Fruit fly (Drosophila melanogaster): Measurements from ENCODE around the gene odd.
A peak's percentile ranks its signal among the peaks of the same experiment; 100 is the strongest.

The odd gene

DNA sequence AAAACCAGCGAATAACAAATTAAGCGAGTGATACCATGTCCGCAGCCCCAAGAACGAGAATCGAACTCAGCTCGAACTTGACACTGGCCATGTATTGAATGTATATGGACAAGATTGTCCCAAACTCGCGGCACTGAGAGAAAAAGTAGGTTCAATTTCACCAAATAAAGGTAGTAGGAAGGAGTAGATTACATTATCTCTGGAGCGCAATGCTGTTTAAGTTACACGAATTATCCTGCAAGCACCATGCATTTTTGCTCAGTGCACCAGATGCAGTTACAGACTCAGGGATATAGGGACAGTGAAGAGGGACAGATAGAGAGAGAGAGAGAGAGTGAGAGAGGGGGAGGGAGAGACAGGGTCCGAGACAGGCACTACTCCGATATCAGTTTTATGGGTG lies 12.6 kb downstream of the odd start (continued):
- TF ChIP-seq CG31627 (GFP tag; optimal IDR thresholded peaks at IDR 0.05) (peak; percentile 84), Sox14 (GFP tag; optimal IDR thresholded peaks at IDR 0.05) (peak; percentile 77), topi (GFP tag; optimal IDR thresholded peaks at IDR 0.05) (peak; percentile 80), CG9139 (GFP tag; optimal IDR thresholded peaks at IDR 0.05) (peak; percentile 64), CG10631 (GFP tag; optimal IDR thresholded peaks at IDR 0.05) (peak; percentile 86), CG16779 (tag; optimal IDR thresholded peaks at IDR 0.05) (peak; percentile 3), CG3032 (tag; optimal IDR thresholded peaks at IDR 0.05) (peak; percentile 91), Eip75B (GFP tag; optimal IDR thresholded peaks at IDR 0.05) (peak; percentile 81), CG8319 (GFP tag; optimal IDR thresholded peaks at IDR 0.05) (peak; percentile 67), net (GFP tag; optimal IDR thresholded peaks at IDR 0.05) (peak; percentile 63), svp (GFP tag) (peak; percentile 90)

DNA sequence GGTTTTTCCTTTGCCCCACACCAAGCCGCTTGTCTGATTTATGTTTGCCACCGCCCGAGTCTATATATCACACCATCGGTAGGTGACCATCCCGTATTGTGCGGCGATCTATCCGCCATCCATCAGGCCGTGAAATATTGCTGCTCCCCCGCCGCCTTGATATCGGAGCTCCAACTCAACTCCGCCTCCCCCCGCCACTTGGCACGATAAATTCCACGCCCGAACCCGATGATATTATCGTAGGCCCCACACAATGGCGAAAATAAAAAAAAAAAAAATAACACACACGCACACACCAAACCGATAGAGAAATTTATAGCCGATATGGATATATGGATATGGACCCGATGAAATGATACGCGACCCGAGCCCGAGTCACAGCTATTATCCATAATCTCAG lies 15.8 kb downstream of the odd start:
- TF ChIP-seq Ets21C (GFP tag; optimal IDR thresholded peaks at IDR 0.05) (no peak), CG15336 (GFP tag; IDR thresholded peaks at IDR 0.05) (no peak), acj6 (GFP tag; optimal IDR thresholded peaks at IDR 0.05) (no peak), CG6792 (GFP tag; optimal IDR thresholded peaks at IDR 0.05) (no peak), Blimp-1 (GFP tag; optimal IDR thresholded peaks at IDR 0.05) (no peak), fkh (GFP tag; optimal IDR thresholded peaks at IDR 0.05) (no peak), CG7368 (GFP tag; optimal IDR thresholded peaks at IDR 0.05) (no peak), Sox102F (GFP tag; optimal IDR thresholded peaks at IDR 0.05) (no peak), achi (GFP tag; optimal IDR thresholded peaks at IDR 0.05) (no peak), CG10631 (GFP tag; optimal IDR thresholded peaks at IDR 0.05) (no peak), CG8632 (GFP tag; optimal IDR thresholded peaks at IDR 0.05) (no peak), svp (GFP tag) (no peak)

DNA sequence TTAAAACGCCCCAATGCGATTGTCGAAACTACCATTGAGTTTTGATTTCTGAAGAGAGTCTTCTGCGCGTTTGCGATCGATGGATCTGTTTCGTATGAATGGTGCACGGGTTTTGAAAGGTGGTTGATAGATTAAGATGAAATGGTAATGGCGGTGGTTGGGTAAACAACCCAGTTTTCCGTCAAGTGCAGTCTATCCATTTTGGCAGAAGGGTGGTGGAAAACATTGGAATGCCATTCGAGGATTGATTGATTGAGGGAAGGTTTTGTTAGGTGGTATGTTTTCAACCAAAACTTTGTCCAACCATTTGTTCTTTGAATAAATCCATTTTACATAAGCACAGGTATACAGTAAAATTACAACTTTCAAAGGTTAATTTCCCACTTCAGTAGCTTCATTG lies 17.7 kb downstream of the odd start:
- peak; percentile 5 for TF ChIP-seq svp (GFP tag)
- no peak for TF ChIP-seq OdsH (GFP tag; optimal IDR thresholded peaks at IDR 0.05)

DNA sequence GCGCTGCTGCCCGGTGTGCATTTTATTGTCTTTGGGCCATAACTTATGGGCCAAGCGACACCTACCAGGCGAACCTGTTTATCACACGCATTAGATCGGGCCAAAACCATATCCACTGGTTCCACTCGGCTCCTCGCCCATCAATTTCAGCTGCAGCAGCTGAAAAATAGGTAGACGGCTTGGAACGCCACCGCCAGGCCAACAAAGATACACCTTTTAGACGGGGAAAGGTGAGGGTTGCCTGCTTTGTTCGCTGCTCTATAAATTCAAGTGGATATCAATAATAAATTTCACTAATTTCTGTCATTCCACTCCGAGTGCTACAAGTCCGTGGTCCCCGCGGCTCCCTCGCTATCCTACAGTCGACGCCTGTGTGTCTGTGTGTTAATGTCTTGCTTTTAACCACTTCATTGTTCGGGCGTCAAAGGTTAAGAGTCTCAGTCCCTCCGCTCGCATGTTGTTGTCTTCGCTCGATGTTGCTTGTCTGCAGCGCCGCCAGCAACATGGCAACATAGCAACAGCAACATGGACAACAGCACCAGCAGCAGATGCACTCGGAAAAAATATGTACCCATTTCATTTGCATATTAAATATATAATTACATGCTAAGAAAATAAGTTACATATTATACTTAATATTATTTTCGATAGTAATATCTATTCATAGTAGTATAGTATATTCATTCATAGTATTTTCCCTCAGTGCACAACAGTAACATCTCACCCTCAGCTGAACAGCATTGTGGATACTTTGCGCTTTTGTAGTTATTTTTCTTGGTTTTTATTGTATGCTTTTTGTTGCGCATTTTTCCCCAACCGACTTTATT lies 18.4 kb downstream of the odd start:
- TF ChIP-seq Eip93F (GFP tag; optimal IDR thresholded peaks at IDR 0.05) = no peak
- TF ChIP-seq dsx (GFP tag; optimal IDR thresholded peaks at IDR 0.05; ENCODE audit: poor library complexity, severe bottlenecking) = peak; percentile 89
- peak; percentile 31 for TF ChIP-seq Eip75B (GFP tag; optimal IDR thresholded peaks at IDR 0.05)
- no peak for TF ChIP-seq Hr38 (GFP tag; optimal IDR thresholded peaks at IDR 0.05)
- peak; percentile 1 for TF ChIP-seq Sox14 (GFP tag; optimal IDR thresholded peaks at IDR 0.05)
- TF ChIP-seq eg (GFP tag; IDR thresholded peaks at IDR 0.05) = peak; percentile 74
- TF ChIP-seq dac (GFP tag; optimal IDR thresholded peaks at IDR 0.05) = no peak
- TF ChIP-seq CG3032 (tag; optimal IDR thresholded peaks at IDR 0.05) = peak; percentile 82
- peak; percentile 65 for TF ChIP-seq CG32006 (GFP tag; optimal IDR thresholded peaks at IDR 0.05)
- no peak for TF ChIP-seq vri (GFP tag; optimal IDR thresholded peaks at IDR 0.05)
- TF ChIP-seq esn (GFP tag; optimal IDR thresholded peaks at IDR 0.05) = peak; percentile 50
- peak; percentile 25 for TF ChIP-seq CG7368 (GFP tag; optimal IDR thresholded peaks at IDR 0.05)
- peak; percentile 31 for TF ChIP-seq Lpt (GFP tag; optimal IDR thresholded peaks at IDR 0.05)
- TF ChIP-seq net (GFP tag; optimal IDR thresholded peaks at IDR 0.05) = peak; percentile 60
- TF ChIP-seq CG34406 (GFP tag; optimal IDR thresholded peaks at IDR 0.05) = peak; percentile 60
- TF ChIP-seq CG9139 (GFP tag; optimal IDR thresholded peaks at IDR 0.05) = peak; percentile 73
- TF ChIP-seq CG31627 (GFP tag; optimal IDR thresholded peaks at IDR 0.05) = no peak
- peak; percentile 22 for TF ChIP-seq pdm3 (GFP tag; optimal IDR thresholded peaks at IDR 0.05)
- TF ChIP-seq Met (GFP tag; optimal IDR thresholded peaks at IDR 0.05) = peak; percentile 33
- peak; percentile 67 for TF ChIP-seq CG8632 (GFP tag; optimal IDR thresholded peaks at IDR 0.05)
- TF ChIP-seq Ets21C (GFP tag; optimal IDR thresholded peaks at IDR 0.05) = no peak
- peak; percentile 20 for TF ChIP-seq CG11902 (GFP tag; optimal IDR thresholded peaks at IDR 0.05)
- TF ChIP-seq fd85E (GFP tag; optimal IDR thresholded peaks at IDR 0.05) = no peak
- TF ChIP-seq CG1621 (tag; optimal IDR thresholded peaks at IDR 0.05) = peak; percentile 65
- TF ChIP-seq CG8319 (GFP tag; optimal IDR thresholded peaks at IDR 0.05) = no peak
- TF ChIP-seq topi (GFP tag; optimal IDR thresholded peaks at IDR 0.05) = peak; percentile 19
- TF ChIP-seq fd59A (GFP tag; optimal IDR thresholded peaks at IDR 0.05) = peak; percentile 68
- TF ChIP-seq cyc (GFP tag; optimal IDR thresholded peaks at IDR 0.05) = no peak
- no peak for TF ChIP-seq Sox102F (GFP tag; optimal IDR thresholded peaks at IDR 0.05)
- TF ChIP-seq CG15336 (GFP tag; IDR thresholded peaks at IDR 0.05) = peak; percentile 70
- peak; percentile 4 for TF ChIP-seq Smox (GFP tag; optimal IDR thresholded peaks at IDR 0.05)
- no peak for TF ChIP-seq fkh (GFP tag; optimal IDR thresholded peaks at IDR 0.05)
- TF ChIP-seq CG10669 (GFP tag; optimal IDR thresholded peaks at IDR 0.05) = peak; percentile 77
- TF ChIP-seq CG3919 (GFP tag; optimal IDR thresholded peaks at IDR 0.05) = peak; percentile 73
- peak; percentile 7 for TF ChIP-seq Sox15 (GFP tag; optimal IDR thresholded peaks at IDR 0.05)
